Worm (Caenorhabditis elegans): ENCODE measurements around the gene clec-202.
A peak's percentile ranks its signal among the peaks of the same experiment; 100 is the strongest.

Gene clec-202

ce11 chrIV:17332261-17332660 lies 29.0 kb upstream of the clec-202 start, which contains the start of gene C49C3.7:
Gene C49C3.7 (plus strand): TSS chrIV:17332561.
- TF ChIP-seq aha-1 (tag), result peak; percentile 86
- no peak for TF ChIP-seq fos-1 (tag; optimal IDR thresholded peaks at IDR 0.05)

ce11 chrIV:17333542-17334281 lies 27.5 kb upstream of the clec-202 start, which contains the start of gene C49C3.15:
Gene C49C3.15 (plus strand): TSS chrIV:17334231.
- TF ChIP-seq F44E2.7 (GFP tag; IDR thresholded peaks at IDR 0.05) (no peak), dve-1 (tag; optimal IDR thresholded peaks at IDR 0.05; ENCODE audit: insufficient read depth) (peak; percentile 45), lsy-2 (tag; optimal IDR thresholded peaks at IDR 0.05) (peak in 1 of 2 experiments; percentile 54), cey-2 (tag; optimal IDR thresholded peaks at IDR 0.05; ENCODE audit: borderline replicate concordance, insufficient read depth) (no peak), vab-7 (GFP tag; IDR thresholded peaks at IDR 0.05) (no peak), nhr-10 (tag; optimal IDR thresholded peaks at IDR 0.05) (no peak), egl-27 (tag; optimal IDR thresholded peaks at IDR 0.05) (no peak), hif-1 (tag; optimal IDR thresholded peaks at IDR 0.05) (peak in 1 of 2 experiments; percentile 83), nhr-76 (tag; optimal IDR thresholded peaks at IDR 0.05) (no peak), snpc-1.2 (GFP tag; IDR thresholded peaks at IDR 0.05) (no peak), hmg-1.1 (GFP tag; IDR thresholded peaks at IDR 0.05) (0 out of 2 replicates have a peak, but pooled peaks have one; percentile 8), nhr-28 (tag; optimal IDR thresholded peaks at IDR 0.05) (peak; percentile 21), pqm-1 (tag; optimal IDR thresholded peaks at IDR 0.05) (no peak), mep-1 (tag; optimal IDR thresholded peaks at IDR 0.05) (peak; percentile 42), mes-2 (tag; optimal IDR thresholded peaks at IDR 0.05; ENCODE audit: poor library complexity, severe bottlenecking) (peak; percentile 47), unc-62 (GFP tag; optimal IDR thresholded peaks at IDR 0.05 in 1 of 2) (peak in 1 of 2 experiments; percentile 80), unc-62 (tag; optimal IDR thresholded peaks at IDR 0.05) (no peak), nhr-237 (tag; optimal IDR thresholded peaks at IDR 0.05) (no peak), lin-38 (GFP tag; IDR thresholded peaks at IDR 0.05) (peak; percentile 48; the same call in 1 of the 2 replicates), hlh-30 (tag; optimal IDR thresholded peaks at IDR 0.05; ENCODE audit: insufficient read depth) (peak; percentile 96), php-3 (GFP tag; IDR thresholded peaks at IDR 0.05) (no peak), dpl-1 (GFP tag; optimal IDR thresholded peaks at IDR 0.05) (no peak), mdl-1 (tag; optimal IDR thresholded peaks at IDR 0.05) (peak in 1 of 2 experiments; percentile 10), mdt-29 (GFP tag; IDR thresholded peaks at IDR 0.05) (no peak), dmd-9 (GFP tag; IDR thresholded peaks at IDR 0.05) (no peak), hlh-11 (tag; optimal IDR thresholded peaks at IDR 0.05) (peak; percentile 28), ceh-28 (tag; optimal IDR thresholded peaks at IDR 0.05) (no peak), daf-16 (GFP tag; optimal IDR thresholded peaks at IDR 0.05) (no peak), daf-16 (tag; optimal IDR thresholded peaks at IDR 0.05) (peak; percentile 23), tag-97 (GFP tag; IDR thresholded peaks at IDR 0.05) (no peak), ces-1 (GFP tag; optimal IDR thresholded peaks at IDR 0.05) (no peak), rbr-2 (tag; optimal IDR thresholded peaks at IDR 0.05) (peak; percentile 10)

ce11 chrIV:17335031-17335430 lies 26.2 kb upstream of the clec-202 start, which contains the start of gene C49C3.8:
Gene C49C3.8 (plus strand): TSS chrIV:17335203.
- TF ChIP-seq nhr-42 (GFP tag; IDR thresholded peaks at IDR 0.05) (no peak), madf-5 (GFP tag; IDR thresholded peaks at IDR 0.05) (no peak), ceh-32 (tag; optimal IDR thresholded peaks at IDR 0.05; ENCODE audit: poor library complexity) (no peak), F49E8.2 (tag; optimal IDR thresholded peaks at IDR 0.05; ENCODE audit: borderline replicate concordance) (no peak), mes-2 (tag; optimal IDR thresholded peaks at IDR 0.05; ENCODE audit: poor library complexity, severe bottlenecking) (peak; percentile 27), fos-1 (tag; optimal IDR thresholded peaks at IDR 0.05) (no peak), ZK337.2 (GFP tag; IDR thresholded peaks at IDR 0.05) (no peak), aha-1 (tag) (peak; percentile 79), daf-19 (GFP tag; conservative IDR thresholded peaks at IDR 0.05) (no peak), lsy-2 (tag; optimal IDR thresholded peaks at IDR 0.05) (peak in 1 of 2 experiments; percentile 51), lin-38 (GFP tag; IDR thresholded peaks at IDR 0.05) (peak; percentile 40), nhr-77 (tag; optimal IDR thresholded peaks at IDR 0.05) (no peak)
